Fruit fly (Drosophila melanogaster): ENCODE results near the gene CG7990.

Gene CG7990

DNA sequence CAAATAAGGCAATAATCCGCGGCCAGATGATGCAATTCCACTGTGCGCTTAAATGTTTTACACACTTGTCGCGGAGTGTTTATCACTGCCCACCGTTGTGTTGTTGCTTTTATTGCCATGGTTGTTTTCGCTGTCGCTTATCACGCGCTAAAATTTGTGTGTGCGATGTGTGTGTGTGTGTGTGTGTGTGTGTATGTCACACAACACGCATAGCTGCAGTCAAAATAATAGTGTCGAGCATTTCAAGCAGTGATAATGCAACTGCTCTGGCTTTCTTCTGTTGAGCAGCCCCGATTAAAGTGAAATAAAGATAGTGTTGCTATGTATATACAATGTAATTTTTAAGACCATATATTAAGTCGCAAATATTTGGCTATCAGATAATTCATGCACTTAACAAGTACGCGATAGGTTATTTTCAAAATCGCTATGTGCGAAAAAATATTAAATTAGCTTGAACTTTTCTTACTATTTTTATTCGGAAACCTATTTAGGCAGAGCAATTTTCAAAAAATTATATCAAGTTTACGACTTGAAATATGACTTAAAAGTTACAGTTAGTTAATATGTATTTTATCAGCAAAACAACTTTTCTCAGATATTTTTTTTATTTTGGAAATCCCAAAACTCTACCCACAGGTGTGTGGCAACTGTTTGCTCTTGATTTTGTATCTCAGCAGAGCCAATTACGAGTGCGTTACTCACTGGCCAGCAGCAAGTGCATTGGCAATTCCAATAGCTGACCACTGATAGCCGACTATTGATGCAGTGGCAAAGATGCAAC, 35.4 kb downstream of the CG7990 start (continued):
- TF ChIP-seq Camta (GFP tag; optimal IDR thresholded peaks at IDR 0.05): peak; percentile 5
- TF ChIP-seq Scr (GFP tag; IDR thresholded peaks at IDR 0.05; ENCODE audit: partially characterized antibody): no peak
- no peak for TF ChIP-seq CG32767 (GFP tag; IDR thresholded peaks at IDR 0.05)
- peak; percentile 34 for TF ChIP-seq lab (GFP tag; optimal IDR thresholded peaks at IDR 0.05)
- no peak for TF ChIP-seq unc-4 (GFP tag; IDR thresholded peaks at IDR 0.05; ENCODE audit: partially characterized antibody)
- peak; percentile 55 for TF ChIP-seq CG17361 (GFP tag; IDR thresholded peaks at IDR 0.05)
- TF ChIP-seq CG2120 (GFP tag; optimal IDR thresholded peaks at IDR 0.05): peak; percentile 56
- TF ChIP-seq ac (GFP tag; optimal IDR thresholded peaks at IDR 0.05): no peak
- peak; percentile 39 for TF ChIP-seq phol (tag; optimal IDR thresholded peaks at IDR 0.05)
- TF ChIP-seq gsb (GFP tag; IDR thresholded peaks at IDR 0.05): 0 out of 2 replicates have a peak, but pooled peaks have one; percentile 25
- peak; percentile 81 for TF ChIP-seq CG11696 (GFP tag; IDR thresholded peaks at IDR 0.05)
- peak; percentile 30 for TF ChIP-seq CG4820 (GFP tag; optimal IDR thresholded peaks at IDR 0.05)
- TF ChIP-seq CG2199 (GFP tag; IDR thresholded peaks at IDR 0.05): no peak
- TF ChIP-seq CG4617 (GFP tag; optimal IDR thresholded peaks at IDR 0.05; ENCODE audit: borderline replicate concordance): no peak
- no peak for TF ChIP-seq MBD-R2 (GFP tag; IDR thresholded peaks at IDR 0.05)
- TF ChIP-seq CG11247 (GFP tag; IDR thresholded peaks at IDR 0.05): no peak
- no peak for TF ChIP-seq Stat92E (GFP tag; optimal IDR thresholded peaks at IDR 0.05)
- no peak for TF ChIP-seq CG14860 (GFP tag; IDR thresholded peaks at IDR 0.05; ENCODE audit: partially characterized antibody)
- no peak for TF ChIP-seq pzg (GFP tag; optimal IDR thresholded peaks at IDR 0.05)
- no peak for TF ChIP-seq dan (GFP tag; IDR thresholded peaks at IDR 0.05)
- TF ChIP-seq knrl (GFP tag; IDR thresholded peaks at IDR 0.05; ENCODE audit: partially characterized antibody): no peak
- TF ChIP-seq CG12659 (GFP tag; optimal IDR thresholded peaks at IDR 0.05): peak; percentile 60
- TF ChIP-seq CG1024 (GFP tag; IDR thresholded peaks at IDR 0.05): no peak
- TF ChIP-seq CG7786 (GFP tag; optimal IDR thresholded peaks at IDR 0.05): no peak
- TF ChIP-seq CG15479 (GFP tag; optimal IDR thresholded peaks at IDR 0.05): peak; percentile 74
- TF ChIP-seq CG6254 (GFP tag; optimal IDR thresholded peaks at IDR 0.05): no peak
- TF ChIP-seq otp (GFP tag; IDR thresholded peaks at IDR 0.05): no peak
- TF ChIP-seq ro (GFP tag; IDR thresholded peaks at IDR 0.05): no peak
- no peak for TF ChIP-seq CG9797 (GFP tag; optimal IDR thresholded peaks at IDR 0.05)
- TF ChIP-seq dpn (GFP tag; optimal IDR thresholded peaks at IDR 0.05): peak; percentile 41 to 61
- TF ChIP-seq chinmo (GFP tag; IDR thresholded peaks at IDR 0.05; ENCODE audit: partially characterized antibody): 0 out of 4 replicates have a peak, but pooled peaks have one; percentile 26
- no peak for TF ChIP-seq CG1792 (GFP tag; optimal IDR thresholded peaks at IDR 0.05)
- peak; percentile 3 for TF ChIP-seq CG15601 (tag; optimal IDR thresholded peaks at IDR 0.05)
- TF ChIP-seq CG6765 (GFP tag; optimal IDR thresholded peaks at IDR 0.05): peak; percentile 12
- TF ChIP-seq dati (GFP tag; IDR thresholded peaks at IDR 0.05): no peak
- no peak for TF ChIP-seq sqz (GFP tag; optimal IDR thresholded peaks at IDR 0.05)
- TF ChIP-seq mam (GFP tag; optimal IDR thresholded peaks at IDR 0.05): peak; percentile 42
- no peak for TF ChIP-seq rib (GFP tag; IDR thresholded peaks at IDR 0.05)
- TF ChIP-seq Spps (tag; optimal IDR thresholded peaks at IDR 0.05): no peak
- peak; percentile 58 for TF ChIP-seq CG10209 (GFP tag; optimal IDR thresholded peaks at IDR 0.05)
- no peak for TF ChIP-seq Abd-B (GFP tag; optimal IDR thresholded peaks at IDR 0.05)
- TF ChIP-seq Optix (GFP tag; IDR thresholded peaks at IDR 0.05): 0 out of 3 replicates have a peak, but pooled peaks have one; percentile 8
- no peak for TF ChIP-seq br (optimal IDR thresholded peaks at IDR 0.05)
- TF ChIP-seq CG3281 (GFP tag; optimal IDR thresholded peaks at IDR 0.05): peak; percentile 62
- no peak for TF ChIP-seq D (optimal IDR thresholded peaks at IDR 0.05)
- TF ChIP-seq D (GFP tag; optimal IDR thresholded peaks at IDR 0.05): no peak
- no peak for TF ChIP-seq dimm (GFP tag; IDR thresholded peaks at IDR 0.05)
- no peak for TF ChIP-seq cato (GFP tag; optimal IDR thresholded peaks at IDR 0.05; ENCODE audit: borderline replicate concordance)
- no peak for TF ChIP-seq her (GFP tag; optimal IDR thresholded peaks at IDR 0.05)

Measured in whole organism, embryonic.